Fruit fly (Drosophila melanogaster) whole organism: ENCODE data around the gene CG6602.

Experiments
- CG8478 ChIP-seq: fragments of >200 bp; optimal IDR thresholded peaks from 2 replicates; lab custom pipeline; 2018; ENCODE audit warnings: inconsistent platforms
- EcR ChIP-seq, 2 experiments: fragments of >200 bp; optimal IDR thresholded peaks; 2 replicates each; lab custom pipeline; 2017; ENCODE audit warnings: missing biosample characterization in 2 of 2, missing genetic modification characterization in 2 of 2, missing genetic modification reagents in 2 of 2

dm6 chr3L:6036141-6036540 is 35.8 kb upstream of the CG6602 start:
- no peak for TF ChIP-seq CG8478 (lab: Kevin White, UChicago)
- no peak for TF ChIP-seq EcR (GFP tag; optimal IDR thresholded peaks at IDR 0.05; lab: Kevin White, UChicago)
